Worm (Caenorhabditis elegans): ENCODE measurements around the gene sre-26.

- TF ChIP-seq flt-1 (GFP tag; IDR thresholded peaks at IDR 0.05) (no peak), tab-1 (GFP tag; IDR thresholded peaks at IDR 0.05) (no peak), ref-1 (GFP tag; conservative IDR thresholded peaks at IDR 0.05) (no peak), med-1 (GFP tag; optimal IDR thresholded peaks at IDR 0.05; ENCODE audit: insufficient read depth) (no peak)
Measured at ce11 chrII:12420486-12420885, at the start of gene sre-26.
